Worm (Caenorhabditis elegans): ENCODE measurements around the gene sec-5.

The sec-5 gene

DNA sequence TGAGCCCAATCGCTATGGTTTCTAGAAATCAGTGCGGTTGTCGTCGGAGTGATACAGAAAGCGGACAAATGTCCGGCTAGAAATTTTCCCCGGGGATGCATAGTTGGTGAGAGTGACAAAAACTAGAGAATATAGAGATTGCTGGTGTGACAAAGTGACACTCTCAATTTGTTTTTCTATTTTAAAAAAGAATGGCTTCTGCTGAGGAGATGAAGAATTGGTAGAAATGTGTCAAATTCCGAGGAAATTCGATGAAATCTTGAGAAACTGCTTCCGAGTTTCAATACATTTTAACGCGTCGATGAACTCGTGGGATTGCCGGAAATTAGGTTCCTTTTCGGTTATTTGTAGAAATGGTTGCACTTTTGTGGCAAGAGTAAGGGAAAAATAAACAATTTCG is 17.2 kb upstream of the sec-5 start, which contains the start of gene twk-4:
Gene twk-4, minus strand, starts transcription at position 101 of the 400 bp plus-strand sequence.
- TF ChIP-seq egl-27 (tag; optimal IDR thresholded peaks at IDR 0.05) = no peak

DNA sequence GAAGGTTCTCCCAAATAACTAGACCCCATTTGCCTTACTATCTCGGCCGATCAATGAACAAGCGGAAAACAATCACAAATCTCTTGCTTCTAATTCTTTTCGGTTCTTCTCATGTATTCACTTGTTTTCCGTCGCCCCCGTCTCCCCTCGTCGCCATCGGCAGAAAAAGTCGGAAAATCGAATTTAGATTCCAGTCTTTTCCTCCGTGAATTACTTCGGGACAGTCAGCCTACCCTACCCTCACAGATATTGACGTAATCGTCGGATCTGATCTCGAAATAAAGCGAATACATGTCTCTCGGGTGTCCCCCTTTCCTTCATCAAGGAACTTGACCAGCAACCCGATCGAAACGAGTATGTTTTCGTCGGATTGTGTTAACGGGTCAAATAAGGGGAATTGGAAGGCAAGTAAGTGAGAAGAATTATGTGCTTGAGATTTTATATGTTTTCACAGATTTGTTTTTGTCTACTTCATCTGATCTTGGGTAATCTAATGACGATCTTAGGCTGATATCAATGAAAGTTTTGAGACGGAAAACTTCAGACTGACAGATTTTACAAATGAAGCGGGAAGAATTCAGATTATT is 13.7 kb upstream of the sec-5 start:
- TF ChIP-seq ceh-16 (tag; optimal IDR thresholded peaks at IDR 0.05) = peak; percentile 30
- no peak for TF ChIP-seq egl-27 (tag; optimal IDR thresholded peaks at IDR 0.05)

DNA sequence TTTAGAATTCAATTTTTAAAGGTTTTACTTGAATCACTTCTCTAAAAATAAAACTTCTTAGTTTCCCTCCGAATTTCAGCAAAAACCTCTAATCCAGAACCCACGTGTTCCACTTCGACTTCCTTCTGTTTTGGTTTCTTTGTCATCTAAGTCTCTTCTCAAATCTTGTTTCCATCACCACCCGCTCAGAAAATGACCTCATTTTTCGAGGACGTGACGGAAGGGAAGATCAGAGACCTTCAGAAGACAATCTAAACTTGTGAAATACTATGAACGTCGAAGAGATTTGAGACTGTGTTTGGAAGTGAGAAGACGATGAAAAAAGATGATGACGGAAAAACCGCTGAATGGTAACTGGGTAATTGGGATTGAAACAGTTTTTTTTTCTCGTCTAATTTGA is 12.7 kb upstream of the sec-5 start:
- peak; percentile 5 for TF ChIP-seq sma-9 (GFP tag; optimal IDR thresholded peaks at IDR 0.05)
- TF ChIP-seq sma-9 (tag; optimal IDR thresholded peaks at IDR 0.05) = no peak
- peak; percentile 68 for TF ChIP-seq nhr-25 (tag; optimal IDR thresholded peaks at IDR 0.05)
- no peak for TF ChIP-seq gmeb-1 (tag; optimal IDR thresholded peaks at IDR 0.05)
- TF ChIP-seq mdl-1 (tag; optimal IDR thresholded peaks at IDR 0.05) = no peak
- TF ChIP-seq egl-27 (tag; optimal IDR thresholded peaks at IDR 0.05) = peak; percentile 15
- no peak for TF ChIP-seq nhr-10 (tag; optimal IDR thresholded peaks at IDR 0.05)
- TF ChIP-seq nhr-77 (tag; optimal IDR thresholded peaks at IDR 0.05) = no peak
- no peak for TF ChIP-seq lin-11 (tag; optimal IDR thresholded peaks at IDR 0.05)

- TF ChIP-seq elt-1 (tag; optimal IDR thresholded peaks at IDR 0.05) (no peak), sem-4 (tag; optimal IDR thresholded peaks at IDR 0.05) (no peak), blmp-1 (tag; optimal IDR thresholded peaks at IDR 0.05; ENCODE audit: insufficient read depth) (no peak), nhr-25 (tag; optimal IDR thresholded peaks at IDR 0.05) (no peak), lin-13 (GFP tag; optimal IDR thresholded peaks at IDR 0.05) (no peak), ama-1 (optimal IDR thresholded peaks at IDR 0.05) (no peak), nhr-21 (tag; optimal IDR thresholded peaks at IDR 0.05) (no peak), snpc-4 (tag; optimal IDR thresholded peaks at IDR 0.05) (no peak), unc-62 (GFP tag; optimal IDR thresholded peaks at IDR 0.05) (no peak), ceh-16 (tag; optimal IDR thresholded peaks at IDR 0.05) (no peak), sma-3 (GFP tag; optimal IDR thresholded peaks at IDR 0.05) (no peak), ztf-4 (tag; optimal IDR thresholded peaks at IDR 0.05) (no peak)
Measured at ce11 chrII:9188380-9188779, 11.4 kb upstream of the sec-5 start, which contains the start of gene sym-2. Gene sym-2, minus strand, starts transcription at chrII:9188480.

DNA sequence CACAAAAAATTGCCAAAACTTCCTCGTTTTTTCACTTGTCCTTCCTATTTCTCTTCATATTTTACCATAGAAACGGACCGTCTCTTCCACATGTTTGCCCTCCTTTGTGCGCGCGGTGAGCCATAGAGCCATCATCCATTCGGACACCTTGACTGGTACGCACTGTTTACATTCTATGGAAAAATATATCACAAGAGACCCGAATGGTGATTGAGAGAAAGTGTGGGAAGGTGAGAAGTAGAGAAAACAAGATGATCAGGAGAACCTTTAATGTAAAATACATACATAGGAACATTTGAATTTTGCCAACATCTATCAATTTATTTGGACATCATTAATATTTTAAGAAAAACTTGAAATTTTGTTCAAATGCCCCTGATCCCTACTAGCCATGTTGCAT is 9.0 kb upstream of the sec-5 start:
- TF ChIP-seq sem-4 (tag; optimal IDR thresholded peaks at IDR 0.05) (no peak), crh-2 (tag; optimal IDR thresholded peaks at IDR 0.05) (no peak), mdl-1 (tag; optimal IDR thresholded peaks at IDR 0.05) (no peak), nhr-25 (tag; optimal IDR thresholded peaks at IDR 0.05) (no peak), C34F6.9 (tag; optimal IDR thresholded peaks at IDR 0.05) (no peak), ceh-16 (tag; optimal IDR thresholded peaks at IDR 0.05) (no peak), lin-11 (tag; optimal IDR thresholded peaks at IDR 0.05) (no peak), lin-39 (tag; optimal IDR thresholded peaks at IDR 0.05) (no peak), ceh-82 (tag; optimal IDR thresholded peaks at IDR 0.05) (no peak), ztf-1 (GFP tag; conservative IDR thresholded peaks at IDR 0.05) (no peak), zag-1 (tag; optimal IDR thresholded peaks at IDR 0.05) (no peak), mab-5 (tag; optimal IDR thresholded peaks at IDR 0.05) (no peak), nhr-237 (tag; optimal IDR thresholded peaks at IDR 0.05) (no peak), skn-1 (tag; optimal IDR thresholded peaks at IDR 0.05) (no peak), nhr-21 (tag; optimal IDR thresholded peaks at IDR 0.05) (no peak), gmeb-1 (tag; optimal IDR thresholded peaks at IDR 0.05) (no peak), nhr-11 (tag; optimal IDR thresholded peaks at IDR 0.05) (no peak), ama-1 (optimal IDR thresholded peaks at IDR 0.05) (no peak), F13H6.1 (tag; optimal IDR thresholded peaks at IDR 0.05) (no peak), sma-9 (GFP tag; optimal IDR thresholded peaks at IDR 0.05) (no peak), sma-9 (tag; optimal IDR thresholded peaks at IDR 0.05) (no peak)

- no peak for TF ChIP-seq ZK546.5 (tag; optimal IDR thresholded peaks at IDR 0.05)
- TF ChIP-seq fos-1 (tag; optimal IDR thresholded peaks at IDR 0.05) = peak; percentile 92
Measured at ce11 chrII:9181155-9181554, 4.2 kb upstream of the sec-5 start.

All from whole organism, L2 larva.